Fruit fly (Drosophila melanogaster) whole organism, adult: Measurements from ENCODE around the gene CG8112.

Experiments used
- CG11617 ChIP-seq: fragments of 200-800 bp; sonication (Bioruptor generic); optimal IDR thresholded peaks from 2 replicates; lab custom pipeline; 2017; ENCODE audit warnings: mild to moderate bottlenecking, missing biosample characterization, missing genetic modification reagents, missing genetic modification characterization
- CG12768 ChIP-seq: fragments of 200-800 bp; sonication (Bioruptor generic); optimal IDR thresholded peaks from 2 replicates; lab custom pipeline; 2017; ENCODE audit warnings: missing biosample characterization, missing genetic modification characterization, mild to moderate bottlenecking, moderate library complexity, missing genetic modification reagents
- CG14711 ChIP-seq: fragments of 200-800 bp; sonication (Bioruptor generic); optimal IDR thresholded peaks from 2 replicates; lab custom pipeline; 2018; ENCODE audit warnings: missing biosample characterization, mild to moderate bottlenecking, missing genetic modification characterization, moderate library complexity
- CG1620 ChIP-seq: fragments of 200-800 bp; sonication (Bioruptor generic); optimal IDR thresholded peaks from 2 replicates; lab custom pipeline; 2016; ENCODE audit warnings: missing biosample characterization, missing genetic modification characterization
- CG33017 ChIP-seq: fragments of 200-800 bp; sonication (Bioruptor generic); optimal IDR thresholded peaks from 2 replicates; lab custom pipeline; 2018; ENCODE audit warnings: missing biosample characterization, mild to moderate bottlenecking, missing genetic modification characterization, moderate library complexity
- CG5204 ChIP-seq: fragments of 200-800 bp; sonication (Bioruptor generic); optimal IDR thresholded peaks from 2 replicates; lab custom pipeline; 2016; ENCODE audit warnings: missing biosample characterization, missing genetic modification characterization
- CG7045 ChIP-seq: fragments of 200-800 bp; sonication (Bioruptor generic); optimal IDR thresholded peaks from 2 replicates; lab custom pipeline; 2017; ENCODE audit warnings: missing biosample characterization, mild to moderate bottlenecking, missing genetic modification characterization
- CG7101 ChIP-seq: fragments of 200-800 bp; sonication (Bioruptor generic); optimal IDR thresholded peaks from 2 replicates; lab custom pipeline; 2018; ENCODE audit warnings: missing biosample characterization, mild to moderate bottlenecking, missing genetic modification characterization, moderate library complexity
- Clk ChIP-seq: fragments of 200-800 bp; sonication (Bioruptor generic); optimal IDR thresholded peaks from 2 replicates; lab custom pipeline; 2017; ENCODE audit warnings: missing biosample characterization, missing genetic modification characterization
- Crg-1 ChIP-seq: fragments of 200-800 bp; sonication (Bioruptor generic); optimal IDR thresholded peaks from 2 replicates; lab custom pipeline; 2016; ENCODE audit warnings: missing biosample characterization, missing genetic modification characterization
- Hr96 ChIP-seq: fragments of 200-800 bp; sonication (Bioruptor generic); optimal IDR thresholded peaks from 2 replicates; lab custom pipeline; 2016; ENCODE audit warnings: missing biosample characterization, missing genetic modification characterization
- Mnt ChIP-seq: fragments of 200-800 bp; sonication (Bioruptor generic); optimal IDR thresholded peaks from 2 replicates; lab custom pipeline; 2016; ENCODE audit warnings: missing biosample characterization, mild to moderate bottlenecking, missing genetic modification characterization
- bab1 ChIP-seq: fragments of 200-800 bp; sonication (Bioruptor generic); optimal IDR thresholded peaks from 3 replicates; lab custom pipeline; 2019; ENCODE audit warnings: missing biosample characterization, mild to moderate bottlenecking, missing genetic modification characterization, moderate library complexity
- cic ChIP-seq: fragments of 200-800 bp; sonication (Bioruptor generic); optimal IDR thresholded peaks from 2 replicates; lab custom pipeline; 2017; ENCODE audit warnings: missing biosample characterization, mild to moderate bottlenecking, missing genetic modification characterization, moderate library complexity
- cnc ChIP-seq, 2 experiments: fragments of >200 bp; optimal IDR thresholded peaks; 2 replicates each; lab custom pipeline; 2017
- kay ChIP-seq: fragments of 200-800 bp; sonication (Bioruptor generic); peaks from one replicate; lab custom pipeline; 2016; ENCODE audit warnings: missing biosample characterization, missing genetic modification characterization, borderline replicate concordance
- ovo ChIP-seq: fragments of 200-800 bp; sonication (Bioruptor generic); optimal IDR thresholded peaks from 2 replicates; lab custom pipeline; 2016; ENCODE audit warnings: missing biosample characterization, missing genetic modification characterization
- pad ChIP-seq: fragments of 200-800 bp; sonication (Bioruptor generic); optimal IDR thresholded peaks from 3 replicates; lab custom pipeline; 2017; ENCODE audit warnings: missing biosample characterization, missing genetic modification characterization, mild to moderate bottlenecking, moderate library complexity, missing genetic modification reagents
- tj ChIP-seq: fragments of 200-800 bp; sonication (Bioruptor generic); optimal IDR thresholded peaks from 3 replicates; lab custom pipeline; 2017; ENCODE audit warnings: missing biosample characterization, mild to moderate bottlenecking, missing genetic modification characterization, moderate library complexity
- toe ChIP-seq: fragments of 200-800 bp; sonication (Bioruptor generic); optimal IDR thresholded peaks from 2 replicates; lab custom pipeline; 2016; ENCODE audit warnings: missing biosample characterization, missing genetic modification characterization

The CG8112 gene

DNA sequence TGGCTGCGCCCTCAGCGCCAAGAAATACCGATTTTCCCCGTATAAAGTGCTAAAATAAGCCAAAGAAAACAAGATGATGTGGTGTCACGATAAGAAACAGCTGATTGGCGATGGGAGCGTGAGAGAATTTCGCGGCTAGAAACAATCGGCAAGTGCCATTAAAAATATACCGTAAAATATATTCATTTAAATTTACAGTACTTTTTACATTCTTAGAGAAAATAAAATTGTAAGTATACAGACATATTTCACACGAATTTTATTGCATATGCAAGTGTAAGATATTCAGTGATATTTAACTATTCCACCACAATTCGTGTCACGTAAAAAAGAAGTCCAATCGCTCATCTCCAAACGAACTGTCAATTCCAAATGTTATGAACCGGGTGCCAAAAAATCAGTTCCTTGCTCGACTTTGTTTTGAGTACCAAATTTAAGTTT is 36.2 kb upstream of the CG8112 start, which contains the start of the genes Unc50, CG11755 and CG8043:
TSS of gene Unc50 (minus strand) at position 54 of the 441 bp plus-strand sequence.
TSS of gene CG11755 (plus strand) at position 356 of the 441 bp plus-strand sequence.
TSS of gene CG8043 (plus strand) at position 356 of the 441 bp plus-strand sequence.
- TF ChIP-seq CG7045 (peak; percentile 81), ovo (GFP tag; lab: Kevin White, UChicago) (peak; percentile 44), toe (GFP tag; lab: Kevin White, UChicago) (peak; percentile 89), CG12768 (peak; percentile 73), Hr96 (GFP tag; lab: Kevin White, UChicago) (peak; percentile 82), tj (GFP tag; lab: Kevin White, UChicago) (peak; percentile 54), cnc (optimal IDR thresholded peaks at IDR 0.05; lab: Kevin White, UChicago) (no peak), Mnt (GFP tag; lab: Kevin White, UChicago) (peak; percentile 74), kay (GFP tag; lab: Kevin White, UChicago) (peak; percentile 94), CG33017 (peak; percentile 67), pad (GFP tag; lab: Kevin White, UChicago) (peak; percentile 59), CG11617 (peak; percentile 85), cic (GFP tag; lab: Kevin White, UChicago) (peak; percentile 37), bab1 (peak; percentile 90), CG14711 (tag; lab: Kevin White, UChicago) (peak; percentile 74), CG1620 (peak; percentile 82), CG5204 (GFP tag; lab: Kevin White, UChicago) (peak; percentile 86), CG7101 (tag; lab: Kevin White, UChicago) (peak; percentile 80), Crg-1 (GFP tag; lab: Kevin White, UChicago) (peak; percentile 73), Clk (GFP tag; lab: Kevin White, UChicago) (peak; percentile 59)

- TF ChIP-seq ovo (GFP tag; lab: Kevin White, UChicago) (no peak), CG33017 (no peak), kay (GFP tag; lab: Kevin White, UChicago) (no peak), toe (GFP tag; lab: Kevin White, UChicago) (no peak), CG14711 (tag; lab: Kevin White, UChicago) (no peak), CG12768 (no peak), pad (GFP tag; lab: Kevin White, UChicago) (no peak), cic (GFP tag; lab: Kevin White, UChicago) (no peak), CG5204 (GFP tag; lab: Kevin White, UChicago) (no peak)
Observed at dm6 chr3R:8679934-8680333, 32.8 kb upstream of the CG8112 start, which contains the start of gene CG33325. Gene CG33325, minus strand, starts transcription at chr3R:8680034.

DNA sequence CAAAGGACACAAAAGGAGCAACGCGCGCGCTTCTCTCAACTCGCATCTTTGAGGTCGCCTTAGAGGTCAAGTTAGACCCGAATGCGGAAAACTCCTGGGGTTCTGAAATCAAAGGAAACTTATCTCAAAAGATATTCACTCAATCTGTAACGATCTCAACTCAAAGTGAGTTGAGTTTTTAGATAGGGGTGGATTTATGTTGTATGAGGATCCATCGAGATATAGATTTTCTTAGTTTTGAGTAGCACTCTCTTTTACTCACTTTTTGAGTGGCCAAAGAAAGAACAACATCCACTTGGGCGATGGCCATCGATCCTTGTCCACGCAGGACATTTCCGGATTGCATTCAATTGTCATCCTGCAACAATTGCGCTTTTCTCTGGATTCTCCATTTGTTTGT is 32.1 kb upstream of the CG8112 start:
- no peak for TF ChIP-seq CG7045
- TF ChIP-seq CG1620, result no peak
- no peak for TF ChIP-seq kay (GFP tag; lab: Kevin White, UChicago)
- TF ChIP-seq cic (GFP tag; lab: Kevin White, UChicago), result no peak
- no peak for TF ChIP-seq Crg-1 (GFP tag; lab: Kevin White, UChicago)
- TF ChIP-seq toe (GFP tag; lab: Kevin White, UChicago), result no peak
- TF ChIP-seq CG14711 (tag; lab: Kevin White, UChicago), result no peak
- no peak for TF ChIP-seq CG11617
- no peak for TF ChIP-seq CG33017

DNA sequence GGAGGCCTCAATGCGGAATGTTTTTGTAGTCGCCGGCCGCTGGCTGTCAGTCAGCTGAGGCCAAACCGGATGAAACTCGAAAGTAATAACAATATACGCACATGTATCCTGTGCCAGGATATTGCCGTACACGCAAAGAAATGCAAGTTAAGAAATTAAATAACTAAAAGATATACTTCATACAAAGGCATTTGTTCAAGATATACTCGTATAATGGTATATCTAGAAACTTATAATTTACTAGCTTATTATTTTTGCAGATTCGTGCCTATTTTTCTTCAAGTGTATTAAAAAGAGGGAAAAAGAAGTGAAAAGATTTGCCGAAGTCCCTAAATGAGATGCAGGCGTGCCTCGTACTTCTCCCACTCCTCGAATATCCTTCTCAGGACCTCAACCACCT is 29.5 kb upstream of the CG8112 start:
- no peak for TF ChIP-seq CG33017

DNA sequence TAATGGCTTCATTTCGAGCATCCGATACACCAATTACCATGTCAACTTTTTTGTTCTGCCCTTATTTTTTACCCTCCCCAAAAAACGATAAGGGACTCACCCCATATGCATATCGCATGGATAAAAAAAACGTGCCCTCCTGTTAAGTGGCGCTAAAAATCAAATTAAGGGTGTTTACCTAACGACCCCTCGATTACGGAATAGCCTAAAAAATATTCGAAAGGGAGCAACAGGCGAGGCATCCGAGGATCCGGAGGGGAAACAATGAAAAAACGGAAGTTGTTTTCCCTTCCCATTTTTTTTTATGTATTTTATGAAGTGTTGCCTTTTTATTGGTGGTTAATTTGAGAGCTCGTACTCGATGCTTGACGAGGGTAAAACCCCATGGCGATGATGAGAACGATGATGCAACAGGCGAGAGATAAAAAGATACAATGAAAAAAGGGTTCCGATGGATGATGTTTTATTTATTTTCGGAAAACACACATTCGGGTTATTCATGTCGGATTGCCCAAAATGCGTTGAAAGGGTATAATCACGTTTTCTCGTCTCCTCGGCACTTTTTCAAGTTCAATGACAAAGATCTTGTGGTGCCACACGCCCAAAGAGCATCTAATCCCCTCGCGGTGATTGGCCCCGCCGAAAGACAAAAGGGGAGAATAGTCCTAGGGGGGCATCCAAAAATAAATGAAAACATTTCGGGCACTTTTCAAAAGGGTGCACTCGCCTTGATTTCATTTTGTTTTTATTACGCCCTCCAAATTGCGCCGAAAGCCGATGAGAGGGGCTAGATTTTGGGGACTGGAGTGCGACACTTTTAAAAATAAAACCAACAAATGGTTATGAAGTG is 28.2 kb upstream of the CG8112 start, which contains the start of gene CG44227:
TSS of gene CG44227 (minus strand) at position 849 of the 850 bp plus-strand sequence.
- TF ChIP-seq CG1620 (no peak), pad (GFP tag; lab: Kevin White, UChicago) (no peak), Crg-1 (GFP tag; lab: Kevin White, UChicago) (no peak), ovo (GFP tag; lab: Kevin White, UChicago) (no peak), CG14711 (tag; lab: Kevin White, UChicago) (no peak), Mnt (GFP tag; lab: Kevin White, UChicago) (no peak), kay (GFP tag; lab: Kevin White, UChicago) (no peak), tj (GFP tag; lab: Kevin White, UChicago) (no peak), toe (GFP tag; lab: Kevin White, UChicago) (no peak), bab1 (no peak), CG33017 (no peak), Hr96 (GFP tag; lab: Kevin White, UChicago) (no peak), cic (GFP tag; lab: Kevin White, UChicago) (no peak), Clk (GFP tag; lab: Kevin White, UChicago) (no peak)

DNA sequence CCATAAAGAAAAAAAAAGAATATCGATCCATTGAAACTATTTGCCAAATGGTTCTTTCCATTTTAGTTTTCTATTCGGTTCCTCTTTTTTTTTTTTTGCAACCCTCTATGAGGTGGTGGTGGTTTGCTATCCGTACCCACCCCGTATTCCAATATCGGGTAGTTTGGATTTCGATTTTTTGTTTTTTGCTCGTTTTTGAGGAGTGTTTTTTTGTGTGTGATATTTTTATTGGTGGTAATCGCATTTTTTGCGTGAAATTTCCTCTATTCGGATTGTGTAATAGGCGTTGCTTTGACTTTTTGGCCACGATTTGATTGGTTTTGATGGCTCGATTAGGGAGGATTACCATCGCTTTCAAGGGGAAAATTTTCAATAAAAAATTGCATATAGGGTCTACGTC is 26.3 kb upstream of the CG8112 start:
- TF ChIP-seq cic (GFP tag; lab: Kevin White, UChicago), result no peak
- no peak for TF ChIP-seq bab1
- no peak for TF ChIP-seq CG12768
- no peak for TF ChIP-seq CG14711 (tag; lab: Kevin White, UChicago)
- TF ChIP-seq kay (GFP tag; lab: Kevin White, UChicago), result no peak
- TF ChIP-seq CG5204 (GFP tag; lab: Kevin White, UChicago), result no peak
- TF ChIP-seq Mnt (GFP tag; lab: Kevin White, UChicago), result no peak
- TF ChIP-seq Hr96 (GFP tag; lab: Kevin White, UChicago), result no peak
- TF ChIP-seq CG1620, result no peak
- TF ChIP-seq toe (GFP tag; lab: Kevin White, UChicago), result no peak
